Fruit fly (Drosophila melanogaster): ENCODE measurements around the gene CG31815.

- TF ChIP-seq Clk (GFP tag; optimal IDR thresholded peaks at IDR 0.05) (no peak), toe (GFP tag; optimal IDR thresholded peaks at IDR 0.05) (no peak), ovo (GFP tag; optimal IDR thresholded peaks at IDR 0.05) (no peak)
Measured at dm6 chr2L:16593895-16594468, 11.6 kb upstream of the CG31815 start.

Data from whole organism, adult.